Worm (Caenorhabditis elegans) whole organism, dauer: ENCODE results near the gene D1054.19.

Experiments used
- unc-62 ChIP-seq: sonication (generic microtip); optimal IDR thresholded peaks from 2 replicates; lab custom pipeline; 2017; ENCODE audit warnings: missing biosample characterization, missing genetic modification reagents, missing genetic modification characterization

The D1054.19 gene

DNA sequence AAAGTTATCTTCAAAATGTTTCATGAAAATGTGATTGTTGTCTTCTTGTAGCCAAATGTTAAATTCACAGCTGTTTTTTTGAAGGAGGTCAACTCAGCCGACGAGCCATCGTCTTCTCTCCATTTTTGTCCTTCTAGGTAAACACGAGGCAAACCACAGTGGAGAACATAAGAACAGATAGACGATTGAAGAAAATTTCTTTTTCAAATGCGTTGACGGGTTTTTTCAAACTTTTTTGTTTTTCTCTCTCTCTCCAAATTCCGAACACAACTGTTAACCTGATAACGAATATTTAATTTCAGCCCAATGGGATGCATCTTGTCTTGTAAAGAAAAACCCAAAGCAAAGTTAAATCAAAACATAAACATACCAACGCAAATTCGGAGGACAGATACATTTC lies at the start of gene D1054.19:
TSS of gene D1054.19 (plus strand) at position 301 of the 400 bp plus-strand sequence.
- TF ChIP-seq unc-62 (GFP tag; lab: Kevin White, UChicago) = no peak

ce11 chrV:10747263-10747951 lies 48.2 kb upstream of the D1054.19 start, which contains the start of the genes selt-1.2 and F28H7.2:
selt-1.2 (minus strand) TSS chrV:10747363.
F28H7.2 (plus strand) TSS chrV:10747901.
- TF ChIP-seq unc-62 (GFP tag; lab: Kevin White, UChicago) = no peak

DNA sequence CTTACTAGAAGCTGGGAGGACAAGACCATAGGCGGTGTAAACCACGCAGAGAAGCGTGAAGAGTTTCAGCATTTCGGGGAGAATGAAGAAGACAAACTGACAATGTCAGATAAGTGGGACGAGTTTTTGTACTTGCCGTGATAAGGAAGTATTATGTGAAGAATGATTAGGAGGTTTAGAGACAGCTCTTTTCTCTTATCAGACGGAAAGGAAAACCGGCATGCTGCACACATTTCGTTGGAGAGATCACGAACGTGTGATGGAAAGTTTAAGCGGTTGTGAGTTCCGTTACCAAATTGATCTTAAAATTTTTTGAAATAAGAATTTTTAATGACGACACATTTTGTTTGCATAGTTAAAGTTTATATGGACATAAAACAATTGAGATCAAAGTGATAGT lies 45.0 kb upstream of the D1054.19 start, which contains the start of gene F28H7.3:
TSS of gene F28H7.3 (minus strand) at position 159 of the 400 bp plus-strand sequence.
- TF ChIP-seq unc-62 (GFP tag; lab: Kevin White, UChicago) = no peak

- no peak for TF ChIP-seq unc-62 (GFP tag; lab: Kevin White, UChicago)
Measured at ce11 chrV:10754050-10754449, 41.5 kb upstream of the D1054.19 start, which contains the start of gene F28H7.7. F28H7.7 (minus strand) TSS chrV:10754150.

ce11 chrV:10756698-10757097 lies 38.9 kb upstream of the D1054.19 start, which contains the start of gene irld-6:
irld-6 (minus strand) TSS chrV:10756798.
- no peak for TF ChIP-seq unc-62 (GFP tag; lab: Kevin White, UChicago)

ce11 chrV:10757128-10757527 lies 38.5 kb upstream of the D1054.19 start:
- no peak for TF ChIP-seq unc-62 (GFP tag; lab: Kevin White, UChicago)

DNA sequence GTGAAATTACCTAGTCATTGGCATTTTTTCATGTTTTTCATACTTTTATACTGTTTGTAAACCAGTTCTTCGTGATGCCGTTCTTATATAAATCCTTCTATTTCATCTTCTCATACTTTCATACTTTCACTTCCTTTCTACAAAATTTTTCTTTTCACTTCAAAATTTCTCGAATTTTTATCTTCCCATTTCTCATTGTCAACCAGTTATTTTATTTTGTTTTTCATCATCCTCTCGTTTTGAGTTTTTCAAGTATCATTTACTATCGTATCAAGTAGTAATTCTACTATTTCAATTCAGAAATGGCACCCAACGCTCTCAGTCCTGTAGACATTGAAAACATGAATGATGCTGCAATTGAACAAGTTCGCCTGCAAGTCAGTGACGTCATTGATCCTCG lies 36.9 kb upstream of the D1054.19 start, which contains the start of gene F28H7.8:
TSS of gene F28H7.8 (plus strand) at position 301 of the 400 bp plus-strand sequence.
- no peak for TF ChIP-seq unc-62 (GFP tag; lab: Kevin White, UChicago)

DNA sequence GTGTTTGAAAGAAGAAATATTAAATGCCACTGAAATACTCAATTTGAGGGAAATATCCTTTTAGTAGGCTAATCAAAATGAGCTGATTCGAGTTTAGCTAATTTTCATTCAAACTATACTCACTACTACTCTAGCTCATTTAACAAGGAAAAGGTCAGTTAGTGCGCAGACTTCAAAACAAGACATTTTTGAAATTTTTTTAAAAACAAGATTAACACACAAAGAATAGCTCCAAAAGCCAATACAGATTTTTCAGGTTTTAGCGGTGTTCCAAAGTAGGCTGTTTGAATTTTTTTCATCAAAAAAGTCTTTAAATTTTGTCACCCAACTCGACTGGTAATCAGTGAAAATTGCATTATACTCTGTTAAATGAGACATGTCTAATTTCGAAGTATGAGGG lies 34.8 kb upstream of the D1054.19 start:
- TF ChIP-seq unc-62 (GFP tag; lab: Kevin White, UChicago) = no peak

ce11 chrV:10762695-10763094 lies 32.9 kb upstream of the D1054.19 start, which contains the start of gene sre-6:
sre-6 (minus strand) TSS chrV:10762795.
- no peak for TF ChIP-seq unc-62 (GFP tag; lab: Kevin White, UChicago)

ce11 chrV:10764066-10764465 lies 31.5 kb upstream of the D1054.19 start, which contains the start of gene ocr-1:
ocr-1 (plus strand) TSS chrV:10764366.
- TF ChIP-seq unc-62 (GFP tag; lab: Kevin White, UChicago) = no peak

ce11 chrV:10768892-10769291 lies 26.7 kb upstream of the D1054.19 start:
- no peak for TF ChIP-seq unc-62 (GFP tag; lab: Kevin White, UChicago)

DNA sequence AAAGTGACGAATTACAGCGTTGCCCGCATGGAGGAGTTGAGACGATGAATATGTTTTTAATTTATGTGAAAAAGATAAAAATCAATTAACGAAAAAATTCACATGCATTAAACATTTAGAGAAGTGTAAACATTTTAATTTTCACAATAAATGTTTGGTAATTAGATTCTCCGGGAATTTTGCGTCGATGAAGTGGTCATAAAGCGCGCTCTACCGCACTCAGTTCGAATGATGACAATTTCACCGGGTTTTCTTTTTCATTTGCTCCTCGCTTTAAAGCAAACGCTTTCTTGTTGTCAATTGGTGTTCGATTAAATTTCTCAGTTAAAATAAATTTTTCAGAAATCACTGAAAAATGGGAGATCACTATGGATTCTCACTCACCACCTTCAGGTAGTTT lies 25.6 kb upstream of the D1054.19 start, which contains the start of the genes D1054.1 and pas-2:
TSS of gene D1054.1 (minus strand) at position 192 of the 400 bp plus-strand sequence.
TSS of gene pas-2 (plus strand) at position 343 of the 400 bp plus-strand sequence.
- TF ChIP-seq unc-62 (GFP tag; lab: Kevin White, UChicago) = no peak

DNA sequence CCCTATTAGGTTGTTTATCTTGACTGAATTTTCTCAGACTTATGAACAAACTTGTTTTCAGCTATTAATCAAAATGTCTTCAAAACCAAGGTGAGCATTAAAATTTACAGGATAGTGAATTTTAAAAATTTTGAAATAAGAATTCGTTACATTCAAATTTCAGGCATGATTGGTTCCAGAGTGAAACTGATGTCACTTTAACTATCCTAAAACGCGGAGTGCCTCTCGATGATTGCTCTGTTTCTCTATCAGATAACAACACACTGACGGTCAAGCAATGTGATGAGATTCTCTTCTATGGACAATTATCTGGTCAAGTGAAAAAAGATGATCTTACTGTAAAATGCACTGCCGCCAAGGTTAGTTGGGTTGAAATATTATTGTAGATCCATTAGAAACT lies 24.2 kb upstream of the D1054.19 start, which contains the start of gene D1054.3:
TSS of gene D1054.3 (plus strand) at position 62 of the 400 bp plus-strand sequence.
- no peak for TF ChIP-seq unc-62 (GFP tag; lab: Kevin White, UChicago)

ce11 chrV:10773216-10773615 lies 22.4 kb upstream of the D1054.19 start:
- TF ChIP-seq unc-62 (GFP tag; lab: Kevin White, UChicago) = no peak

- no peak for TF ChIP-seq unc-62 (GFP tag; lab: Kevin White, UChicago)
Measured at ce11 chrV:10776528-10777055, 19.0 kb upstream of the D1054.19 start, which contains the start of gene D1054.5. D1054.5 (minus strand) TSS chrV:10776578.

ce11 chrV:10784011-10784410 lies 11.6 kb upstream of the D1054.19 start, which contains the start of gene D1054.8:
D1054.8 (plus strand) TSS chrV:10784311.
- no peak for TF ChIP-seq unc-62 (GFP tag; lab: Kevin White, UChicago)
